Worm (Caenorhabditis elegans): ENCODE results near the gene ulp-2.

ulp-2 gene

DNA sequence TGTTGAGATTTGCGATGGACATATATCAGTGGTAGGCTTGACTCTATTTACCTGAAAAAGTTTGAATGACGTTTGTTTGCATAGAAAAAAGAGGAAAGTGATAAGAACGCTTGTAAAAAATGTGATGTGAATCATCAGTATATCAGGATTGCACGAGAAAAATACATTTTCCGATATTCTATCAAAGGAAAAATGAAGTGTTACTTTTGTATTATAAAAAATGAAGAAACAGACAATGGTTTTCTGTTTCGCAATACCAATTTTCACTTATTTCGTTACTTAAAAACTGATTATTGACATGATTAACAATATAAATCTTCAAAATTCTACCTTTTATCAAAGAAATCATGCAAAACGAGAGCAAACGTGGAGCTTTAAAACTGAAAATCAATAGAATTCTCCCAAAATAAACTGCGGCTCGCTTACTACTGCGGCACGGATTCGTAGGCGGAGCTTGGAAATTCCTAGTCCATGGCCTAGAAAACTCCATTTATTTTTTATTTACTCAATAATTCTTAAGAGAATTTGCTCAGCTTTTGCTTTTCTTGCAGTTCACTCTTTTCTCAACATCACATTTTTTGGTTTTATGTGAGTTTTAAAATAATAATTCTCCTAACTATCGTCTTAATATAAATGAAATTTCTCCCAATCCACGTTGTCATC, 34.0 kb upstream of the ulp-2 start, which contains the start of the genes eif-1 and vps-24 (continued):
- no peak for TF ChIP-seq nhr-77 (tag; optimal IDR thresholded peaks at IDR 0.05)
- no peak for TF ChIP-seq fkh-4 (tag; optimal IDR thresholded peaks at IDR 0.05; ENCODE audit: borderline replicate concordance)
- no peak for TF ChIP-seq elt-3 (tag; optimal IDR thresholded peaks at IDR 0.05)
- TF ChIP-seq egl-13 (tag; optimal IDR thresholded peaks at IDR 0.05), result no peak
- peak; percentile 64 for TF ChIP-seq nhr-85 (tag)
- peak; percentile 12 for TF ChIP-seq swsn-7 (tag; optimal IDR thresholded peaks at IDR 0.05)
- TF ChIP-seq pax-3 (tag; optimal IDR thresholded peaks at IDR 0.05), result no peak
- peak; percentile 27 for TF ChIP-seq nhr-20 (tag; optimal IDR thresholded peaks at IDR 0.05)
- TF ChIP-seq nhr-71 (tag; optimal IDR thresholded peaks at IDR 0.05), result peak; percentile 55
- peak; percentile 58 for TF ChIP-seq lir-3 (tag; optimal IDR thresholded peaks at IDR 0.05; ENCODE audit: poor library complexity)
- no peak for TF ChIP-seq efl-3 (GFP tag; optimal IDR thresholded peaks at IDR 0.05)
- no peak for TF ChIP-seq egl-27 (tag; optimal IDR thresholded peaks at IDR 0.05)
- TF ChIP-seq lin-14 (GFP tag; optimal IDR thresholded peaks at IDR 0.05), result peak; percentile 49

DNA sequence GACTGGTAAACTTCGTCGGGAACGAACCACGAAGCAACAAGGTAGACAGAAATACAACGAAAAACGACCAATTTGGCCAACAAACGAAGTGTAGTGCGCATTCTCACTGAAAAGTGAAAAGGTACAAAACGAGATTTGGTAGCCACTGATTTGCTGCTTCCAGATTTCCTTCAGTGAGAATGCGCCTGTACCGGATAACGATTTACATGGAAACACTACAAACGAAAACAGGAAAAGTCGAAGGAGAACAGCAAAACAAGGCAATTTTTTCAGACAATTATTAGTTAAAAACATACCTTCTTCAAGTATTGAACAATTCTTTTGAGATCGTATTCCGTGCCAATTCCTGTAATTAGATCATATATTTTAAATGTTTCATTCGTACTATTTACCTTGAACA, 33.3 kb upstream of the ulp-2 start, which contains the start of gene pigb-1:
Gene pigb-1 (minus strand): TSS at position 101 of the 400 bp plus-strand sequence.
- TF ChIP-seq hlh-4 (tag; optimal IDR thresholded peaks at IDR 0.05), result no peak
- no peak for TF ChIP-seq snu-23 (GFP tag; optimal IDR thresholded peaks at IDR 0.05)
- TF ChIP-seq C16A3.4 (tag; optimal IDR thresholded peaks at IDR 0.05), result no peak
- TF ChIP-seq jun-1 (tag; optimal IDR thresholded peaks at IDR 0.05), result no peak
- no peak for TF ChIP-seq mef-2 (tag; optimal IDR thresholded peaks at IDR 0.05)
- TF ChIP-seq lin-14 (GFP tag; optimal IDR thresholded peaks at IDR 0.05), result no peak
- TF ChIP-seq nhr-71 (tag; optimal IDR thresholded peaks at IDR 0.05), result no peak
- TF ChIP-seq egl-27 (tag; optimal IDR thresholded peaks at IDR 0.05), result no peak
- TF ChIP-seq fos-1 (tag; optimal IDR thresholded peaks at IDR 0.05), result no peak
- TF ChIP-seq nhr-11 (tag; optimal IDR thresholded peaks at IDR 0.05), result no peak
- TF ChIP-seq grh-1 (GFP tag; IDR thresholded peaks at IDR 0.05), result no peak
- no peak for TF ChIP-seq zag-1 (tag; optimal IDR thresholded peaks at IDR 0.05)
- no peak for TF ChIP-seq tlp-1 (tag; optimal IDR thresholded peaks at IDR 0.05)
- no peak for TF ChIP-seq snpc-4 (tag; optimal IDR thresholded peaks at IDR 0.05)

DNA sequence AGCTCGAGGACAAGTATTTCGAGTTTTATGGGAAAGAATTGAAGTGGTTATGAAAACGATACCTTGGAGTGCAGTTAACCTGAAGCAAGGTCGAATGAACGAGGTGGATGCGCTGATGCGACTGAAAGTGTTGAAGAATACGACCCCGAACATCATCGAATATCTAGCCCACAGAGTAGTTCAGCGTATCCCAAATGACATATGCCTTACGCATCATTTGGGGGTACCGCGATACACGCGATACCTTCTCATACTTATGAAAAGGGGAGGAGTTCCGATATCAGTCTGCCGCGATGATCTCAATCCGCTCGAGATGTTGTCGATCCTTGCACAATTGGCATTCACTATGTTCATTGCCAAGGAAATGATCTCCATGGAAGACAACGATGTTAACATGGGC, 30.1 kb upstream of the ulp-2 start, which contains the start of gene T27F7.12:
Gene T27F7.12 (plus strand): TSS at position 301 of the 400 bp plus-strand sequence.
- TF ChIP-seq sptf-1 (tag; optimal IDR thresholded peaks at IDR 0.05) (no peak), snpc-4 (tag; optimal IDR thresholded peaks at IDR 0.05) (no peak), unc-86 (tag; optimal IDR thresholded peaks at IDR 0.05) (no peak), Y116A8C.19 (tag; optimal IDR thresholded peaks at IDR 0.05; ENCODE audit: borderline replicate concordance) (no peak), C16A3.4 (tag; optimal IDR thresholded peaks at IDR 0.05) (no peak), tbx-2 (tag; optimal IDR thresholded peaks at IDR 0.05) (no peak), irx-1 (tag; optimal IDR thresholded peaks at IDR 0.05) (no peak), dsc-1 (tag; optimal IDR thresholded peaks at IDR 0.05) (no peak), nhr-47 (tag; optimal IDR thresholded peaks at IDR 0.05) (no peak)

DNA sequence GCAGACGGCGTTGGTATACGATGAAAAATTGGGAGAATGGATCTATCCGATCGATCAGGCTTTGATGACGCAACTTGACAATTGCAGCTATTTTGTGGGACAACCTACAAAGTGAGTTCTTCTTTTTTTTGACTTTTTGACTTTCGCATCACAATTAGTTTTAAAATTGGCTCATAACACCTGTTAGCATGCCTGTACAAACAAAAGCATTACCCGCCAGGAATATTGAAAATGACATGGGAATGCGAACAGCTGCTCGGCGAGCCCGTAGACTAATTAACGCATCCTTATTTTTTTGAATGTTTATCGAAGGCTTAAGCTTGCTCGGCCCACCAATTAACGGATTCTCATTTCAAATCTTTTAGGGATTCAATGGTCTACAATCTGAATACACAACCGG, 27.6 kb upstream of the ulp-2 start:
- TF ChIP-seq snu-23 (GFP tag; optimal IDR thresholded peaks at IDR 0.05), result no peak
- no peak for TF ChIP-seq mef-2 (tag; optimal IDR thresholded peaks at IDR 0.05)
- TF ChIP-seq ces-1 (GFP tag; optimal IDR thresholded peaks at IDR 0.05), result no peak
- TF ChIP-seq C16A3.4 (tag; optimal IDR thresholded peaks at IDR 0.05), result no peak
- no peak for TF ChIP-seq efl-3 (GFP tag; optimal IDR thresholded peaks at IDR 0.05)
- TF ChIP-seq swsn-7 (tag; optimal IDR thresholded peaks at IDR 0.05), result no peak
- no peak for TF ChIP-seq xbp-1 (tag; optimal IDR thresholded peaks at IDR 0.05)

DNA sequence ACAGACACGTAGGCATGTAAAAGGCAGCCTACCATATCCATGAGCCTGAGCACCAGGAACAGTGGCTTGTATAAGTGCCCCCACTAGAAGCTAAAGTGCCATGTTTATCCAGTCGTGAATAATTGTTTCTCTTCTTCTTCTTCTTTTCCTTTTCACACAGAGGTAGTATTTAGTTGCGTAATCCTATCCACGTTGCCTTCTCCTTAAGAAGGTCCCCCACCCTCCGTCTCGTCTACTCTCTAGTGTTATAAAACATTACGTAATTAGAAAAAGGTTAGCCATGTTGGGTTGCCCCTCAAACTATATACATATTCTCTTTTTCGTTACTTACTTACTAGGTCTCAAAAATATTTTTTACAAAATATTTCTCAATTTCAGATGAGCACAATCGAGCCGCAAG, 27.0 kb upstream of the ulp-2 start:
- no peak for TF ChIP-seq unc-98 (GFP tag; IDR thresholded peaks at IDR 0.05)
- no peak for TF ChIP-seq nhr-77 (tag; optimal IDR thresholded peaks at IDR 0.05)

All from whole organism, L1 larva.